Fruit fly (Drosophila melanogaster): Measurements from ENCODE around the gene Cox11.

DNA sequence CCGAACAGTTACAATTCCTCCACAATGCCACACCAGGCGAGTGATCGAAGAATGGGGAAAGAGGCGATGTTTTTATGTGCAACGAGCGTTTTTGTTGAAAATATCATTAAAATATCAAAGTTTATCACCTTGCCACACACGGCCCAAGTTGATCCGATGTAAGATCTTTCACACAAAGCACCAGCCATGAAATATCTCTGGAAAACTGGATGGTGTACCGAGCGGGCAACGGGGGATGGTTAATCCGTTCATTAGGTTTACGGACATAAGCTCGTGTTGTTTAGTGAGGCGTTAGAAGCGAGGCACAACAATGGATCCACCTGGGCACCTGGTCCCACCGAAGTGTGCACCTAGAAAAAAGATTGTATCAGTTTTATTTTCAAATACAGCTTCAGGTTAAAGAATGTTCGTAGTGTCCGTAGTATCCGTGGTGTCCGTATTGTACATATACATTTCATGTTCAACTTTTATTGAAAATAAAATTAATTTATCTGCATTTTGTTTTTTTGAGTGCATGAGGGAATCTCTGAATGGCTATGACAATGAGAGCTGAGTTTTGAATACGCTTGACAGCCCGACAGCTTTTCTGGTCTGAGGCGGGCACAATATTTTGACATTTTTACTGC lies 30.2 kb upstream of the Cox11 start:
- TF ChIP-seq dac (GFP tag; optimal IDR thresholded peaks at IDR 0.05), result no peak
- no peak for TF ChIP-seq CG6276 (GFP tag; optimal IDR thresholded peaks at IDR 0.05)
- TF ChIP-seq Lpt (GFP tag; optimal IDR thresholded peaks at IDR 0.05), result no peak
- no peak for TF ChIP-seq OdsH (GFP tag; optimal IDR thresholded peaks at IDR 0.05)
- no peak for TF ChIP-seq fd85E (GFP tag; optimal IDR thresholded peaks at IDR 0.05)
- no peak for TF ChIP-seq acj6 (GFP tag; optimal IDR thresholded peaks at IDR 0.05)
- TF ChIP-seq Eip93F (GFP tag; optimal IDR thresholded peaks at IDR 0.05), result no peak
- TF ChIP-seq CG11762 (GFP tag; optimal IDR thresholded peaks at IDR 0.05; ENCODE audit: insufficient read depth), result no peak
- TF ChIP-seq CG8319 (GFP tag; optimal IDR thresholded peaks at IDR 0.05), result no peak
- TF ChIP-seq CG6163 (GFP tag; IDR thresholded peaks at IDR 0.05), result peak; percentile 36; the same call in 1 of the 3 replicates
